Worm (Caenorhabditis elegans): Measurements from ENCODE around the gene C44C10.11.

DNA sequence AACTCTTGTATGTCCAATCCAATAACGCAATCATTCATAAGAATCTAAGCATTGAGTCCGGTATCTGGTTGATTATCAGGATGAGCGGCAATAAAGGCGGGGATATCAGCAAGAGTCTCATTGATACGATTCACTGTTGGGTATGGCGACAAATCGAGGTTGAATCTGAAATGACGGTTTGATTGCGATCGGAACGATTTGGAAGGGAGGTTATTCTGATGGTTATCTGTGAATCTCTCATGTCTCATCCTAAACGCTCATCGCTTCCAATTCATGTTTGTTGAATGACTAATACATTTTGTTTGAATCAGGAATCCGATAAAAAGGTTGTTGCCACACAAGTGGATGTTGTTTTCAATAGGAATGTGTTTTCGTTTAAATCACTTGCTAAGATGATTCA is 16.3 kb upstream of the C44C10.11 start:
- TF ChIP-seq snu-23 (GFP tag; optimal IDR thresholded peaks at IDR 0.05): no peak
- TF ChIP-seq C16A3.4 (tag; optimal IDR thresholded peaks at IDR 0.05): no peak
- no peak for TF ChIP-seq ces-1 (GFP tag; optimal IDR thresholded peaks at IDR 0.05)
- no peak for TF ChIP-seq nhr-76 (tag; optimal IDR thresholded peaks at IDR 0.05)
- no peak for TF ChIP-seq rnt-1 (tag; optimal IDR thresholded peaks at IDR 0.05)
- TF ChIP-seq sptf-1 (tag; optimal IDR thresholded peaks at IDR 0.05): no peak
- TF ChIP-seq skn-1 (tag; optimal IDR thresholded peaks at IDR 0.05): no peak
